Worm (Caenorhabditis elegans) whole organism, L2 larva: Measurements from ENCODE around the gene Y44A6B.3.

Source experiments
- gmeb-1 ChIP-seq: fragments of 150-350 bp; optimal IDR thresholded peaks from 2 replicates; lab custom pipeline; 2014; ENCODE audit warnings: missing biosample characterization, missing genetic modification characterization
- lin-13 ChIP-seq: fragments of 150-350 bp; optimal IDR thresholded peaks from 2 replicates; lab custom pipeline; 2014; ENCODE audit warnings: missing biosample characterization, missing genetic modification reagents, missing genetic modification characterization

ce11 chrV:20656626-20657025 is 18.4 kb upstream of the Y44A6B.3 start:
- TF ChIP-seq lin-13 (GFP tag; lab: Kevin White, UChicago) (no peak), gmeb-1 (tag; lab: Kevin White, UChicago) (no peak)
